Fruit fly (Drosophila melanogaster) whole organism, adult: ENCODE measurements around the gene Ada2b.

Source experiments
- CG11617 ChIP-seq: fragments of 200-800 bp; sonication (Bioruptor generic); optimal IDR thresholded peaks from 2 replicates; lab custom pipeline; 2017; ENCODE audit warnings: mild to moderate bottlenecking, missing biosample characterization, missing genetic modification reagents, missing genetic modification characterization
- CG12768 ChIP-seq: fragments of 200-800 bp; sonication (Bioruptor generic); optimal IDR thresholded peaks from 2 replicates; lab custom pipeline; 2017; ENCODE audit warnings: missing biosample characterization, missing genetic modification characterization, mild to moderate bottlenecking, moderate library complexity, missing genetic modification reagents
- CG14711 ChIP-seq: fragments of 200-800 bp; sonication (Bioruptor generic); optimal IDR thresholded peaks from 2 replicates; lab custom pipeline; 2018; ENCODE audit warnings: missing biosample characterization, mild to moderate bottlenecking, missing genetic modification characterization, moderate library complexity
- CG1620 ChIP-seq: fragments of 200-800 bp; sonication (Bioruptor generic); optimal IDR thresholded peaks from 2 replicates; lab custom pipeline; 2016; ENCODE audit warnings: missing biosample characterization, missing genetic modification characterization
- CG33017 ChIP-seq: fragments of 200-800 bp; sonication (Bioruptor generic); optimal IDR thresholded peaks from 2 replicates; lab custom pipeline; 2018; ENCODE audit warnings: missing biosample characterization, mild to moderate bottlenecking, missing genetic modification characterization, moderate library complexity
- CG5204 ChIP-seq: fragments of 200-800 bp; sonication (Bioruptor generic); optimal IDR thresholded peaks from 2 replicates; lab custom pipeline; 2016; ENCODE audit warnings: missing biosample characterization, missing genetic modification characterization
- CG7045 ChIP-seq: fragments of 200-800 bp; sonication (Bioruptor generic); optimal IDR thresholded peaks from 2 replicates; lab custom pipeline; 2017; ENCODE audit warnings: missing biosample characterization, mild to moderate bottlenecking, missing genetic modification characterization
- CG7101 ChIP-seq: fragments of 200-800 bp; sonication (Bioruptor generic); optimal IDR thresholded peaks from 2 replicates; lab custom pipeline; 2018; ENCODE audit warnings: missing biosample characterization, mild to moderate bottlenecking, missing genetic modification characterization, moderate library complexity
- Clk ChIP-seq: fragments of 200-800 bp; sonication (Bioruptor generic); optimal IDR thresholded peaks from 2 replicates; lab custom pipeline; 2017; ENCODE audit warnings: missing biosample characterization, missing genetic modification characterization
- Crg-1 ChIP-seq: fragments of 200-800 bp; sonication (Bioruptor generic); optimal IDR thresholded peaks from 2 replicates; lab custom pipeline; 2016; ENCODE audit warnings: missing biosample characterization, missing genetic modification characterization
- Hr96 ChIP-seq: fragments of 200-800 bp; sonication (Bioruptor generic); optimal IDR thresholded peaks from 2 replicates; lab custom pipeline; 2016; ENCODE audit warnings: missing biosample characterization, missing genetic modification characterization
- Mnt ChIP-seq: fragments of 200-800 bp; sonication (Bioruptor generic); optimal IDR thresholded peaks from 2 replicates; lab custom pipeline; 2016; ENCODE audit warnings: missing biosample characterization, mild to moderate bottlenecking, missing genetic modification characterization
- bab1 ChIP-seq: fragments of 200-800 bp; sonication (Bioruptor generic); optimal IDR thresholded peaks from 3 replicates; lab custom pipeline; 2019; ENCODE audit warnings: missing biosample characterization, mild to moderate bottlenecking, missing genetic modification characterization, moderate library complexity
- cic ChIP-seq: fragments of 200-800 bp; sonication (Bioruptor generic); optimal IDR thresholded peaks from 2 replicates; lab custom pipeline; 2017; ENCODE audit warnings: missing biosample characterization, mild to moderate bottlenecking, missing genetic modification characterization, moderate library complexity
- cnc ChIP-seq, 2 experiments: fragments of >200 bp; optimal IDR thresholded peaks; 2 replicates each; lab custom pipeline; 2017
- kay ChIP-seq: fragments of 200-800 bp; sonication (Bioruptor generic); peaks from one replicate; lab custom pipeline; 2016; ENCODE audit warnings: missing biosample characterization, missing genetic modification characterization, borderline replicate concordance
- ovo ChIP-seq: fragments of 200-800 bp; sonication (Bioruptor generic); optimal IDR thresholded peaks from 2 replicates; lab custom pipeline; 2016; ENCODE audit warnings: missing biosample characterization, missing genetic modification characterization
- pad ChIP-seq: fragments of 200-800 bp; sonication (Bioruptor generic); optimal IDR thresholded peaks from 3 replicates; lab custom pipeline; 2017; ENCODE audit warnings: missing biosample characterization, missing genetic modification characterization, mild to moderate bottlenecking, moderate library complexity, missing genetic modification reagents
- tj ChIP-seq: fragments of 200-800 bp; sonication (Bioruptor generic); optimal IDR thresholded peaks from 3 replicates; lab custom pipeline; 2017; ENCODE audit warnings: missing biosample characterization, mild to moderate bottlenecking, missing genetic modification characterization, moderate library complexity
- toe ChIP-seq: fragments of 200-800 bp; sonication (Bioruptor generic); optimal IDR thresholded peaks from 2 replicates; lab custom pipeline; 2016; ENCODE audit warnings: missing biosample characterization, missing genetic modification characterization

Gene Ada2b

DNA sequence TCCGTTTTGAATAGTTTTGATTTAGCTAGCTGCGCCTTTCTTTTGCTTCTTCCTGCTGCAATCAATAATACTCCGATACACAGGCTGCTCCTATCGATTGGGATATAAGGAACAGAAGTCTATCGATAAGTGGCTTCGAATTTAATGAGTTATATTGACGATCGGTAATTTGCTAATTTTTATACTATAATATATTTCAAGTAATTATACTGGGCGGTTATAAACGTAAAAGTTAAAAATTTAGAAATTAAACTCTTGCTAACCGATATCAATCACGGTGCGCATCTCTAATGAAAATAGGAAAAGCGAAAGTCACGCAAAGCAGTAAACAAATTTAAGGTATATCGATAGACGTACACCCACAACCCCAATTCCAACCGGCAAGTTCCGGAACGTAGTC lies 3.4 kb upstream of the Ada2b start, which contains the start of the genes CG9636, CG18749 and CG33722:
Gene CG9636 (minus strand): TSS at position 73 of the 400 bp plus-strand sequence.
Gene CG18749 (plus strand): TSS at position 336 of the 400 bp plus-strand sequence.
Gene CG33722 (plus strand): TSS at position 336 of the 400 bp plus-strand sequence.
- TF ChIP-seq Mnt (GFP tag; lab: Kevin White, UChicago): peak; percentile 75
- peak; percentile 62 for TF ChIP-seq CG1620 (GFP tag; lab: Kevin White, UChicago)
- peak; percentile 70 for TF ChIP-seq Hr96 (GFP tag; lab: Kevin White, UChicago)
- TF ChIP-seq tj (GFP tag; lab: Kevin White, UChicago): peak; percentile 53
- peak; percentile 90 to 95 for TF ChIP-seq cnc (optimal IDR thresholded peaks at IDR 0.05; lab: Kevin White, UChicago)
- TF ChIP-seq CG7045: peak; percentile 39
- TF ChIP-seq Crg-1 (GFP tag; lab: Kevin White, UChicago): peak; percentile 53
- TF ChIP-seq CG33017 (tag; lab: Kevin White, UChicago): peak; percentile 57
- peak; percentile 96 for TF ChIP-seq kay (GFP tag; lab: Kevin White, UChicago)
- peak; percentile 83 for TF ChIP-seq toe (GFP tag; lab: Kevin White, UChicago)
- peak; percentile 62 for TF ChIP-seq CG7101 (tag; lab: Kevin White, UChicago)
- TF ChIP-seq CG11617 (GFP tag; lab: Kevin White, UChicago): peak; percentile 75
- peak; percentile 37 for TF ChIP-seq pad (GFP tag; lab: Kevin White, UChicago)
- TF ChIP-seq CG5204: peak; percentile 59
- peak; percentile 38 for TF ChIP-seq Clk (GFP tag; lab: Kevin White, UChicago)
- peak; percentile 21 for TF ChIP-seq CG12768 (GFP tag; lab: Kevin White, UChicago)
- peak; percentile 31 for TF ChIP-seq cic (GFP tag; lab: Kevin White, UChicago)
- peak; percentile 5 for TF ChIP-seq ovo (GFP tag; lab: Kevin White, UChicago)
- peak; percentile 78 for TF ChIP-seq bab1 (GFP tag; lab: Kevin White, UChicago)
- peak; percentile 78 for TF ChIP-seq CG14711

DNA sequence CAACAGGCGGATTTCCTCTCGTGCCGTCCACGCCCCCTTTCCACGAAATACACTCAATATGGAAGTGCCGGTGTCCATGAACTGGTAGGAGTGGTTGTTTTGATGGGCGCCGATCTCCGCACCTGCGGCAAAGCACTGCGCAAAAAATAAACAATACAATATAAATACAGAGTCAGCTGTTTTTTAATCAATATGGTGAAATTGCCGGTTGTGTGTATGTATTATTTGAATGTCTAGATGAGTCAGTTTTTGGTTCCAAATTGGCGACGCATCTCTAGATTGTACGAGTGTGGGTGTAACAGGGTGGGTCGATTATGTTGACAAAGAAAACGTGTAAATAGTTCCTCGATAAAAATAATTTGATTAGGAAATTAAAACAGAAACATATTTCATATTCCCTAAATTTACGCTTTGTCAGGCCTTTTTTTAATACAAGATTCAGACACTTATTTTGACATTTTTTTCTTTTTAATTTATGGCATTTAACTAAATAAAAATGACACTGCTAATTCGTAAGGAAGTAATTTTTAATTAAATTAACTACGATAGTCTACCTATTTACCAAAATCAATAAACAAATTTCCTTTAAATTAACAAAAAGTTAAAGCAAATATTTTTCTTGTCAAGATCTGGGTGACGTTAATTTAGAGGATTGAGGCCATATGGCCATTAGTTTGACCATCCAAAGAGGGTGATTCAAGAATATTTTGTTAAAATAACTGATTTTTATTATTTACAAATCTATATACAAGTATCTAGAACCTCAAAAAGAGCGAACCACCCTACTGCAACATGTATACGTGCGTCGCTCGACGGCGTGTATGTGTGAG lies 628 bp downstream of the Ada2b start:
- TF ChIP-seq CG14711: peak; percentile 73
- peak; percentile 53 for TF ChIP-seq Mnt (GFP tag; lab: Kevin White, UChicago)
- peak; percentile 94 for TF ChIP-seq CG12768 (GFP tag; lab: Kevin White, UChicago)
- peak; percentile 93 for TF ChIP-seq CG5204
- peak; percentile 67 for TF ChIP-seq CG1620 (GFP tag; lab: Kevin White, UChicago)
- TF ChIP-seq Hr96 (GFP tag; lab: Kevin White, UChicago): peak; percentile 89
- TF ChIP-seq kay (GFP tag; lab: Kevin White, UChicago): peak; percentile 99
- TF ChIP-seq CG33017 (tag; lab: Kevin White, UChicago): peak; percentile 85
- no peak for TF ChIP-seq cnc (optimal IDR thresholded peaks at IDR 0.05; lab: Kevin White, UChicago)
- TF ChIP-seq bab1 (GFP tag; lab: Kevin White, UChicago): peak; percentile 86
- peak; percentile 36 for TF ChIP-seq cic (GFP tag; lab: Kevin White, UChicago)
- peak; percentile 87 for TF ChIP-seq CG7101 (tag; lab: Kevin White, UChicago)
- TF ChIP-seq CG7045: peak; percentile 92
- TF ChIP-seq CG11617 (GFP tag; lab: Kevin White, UChicago): peak; percentile 97
- peak; percentile 80 for TF ChIP-seq Crg-1 (GFP tag; lab: Kevin White, UChicago)
- peak; percentile 80 for TF ChIP-seq Clk (GFP tag; lab: Kevin White, UChicago)
- TF ChIP-seq pad (GFP tag; lab: Kevin White, UChicago): peak; percentile 75
- TF ChIP-seq toe (GFP tag; lab: Kevin White, UChicago): peak; percentile 90
- peak; percentile 80 for TF ChIP-seq tj (GFP tag; lab: Kevin White, UChicago)
- TF ChIP-seq ovo (GFP tag; lab: Kevin White, UChicago): peak; percentile 60

DNA sequence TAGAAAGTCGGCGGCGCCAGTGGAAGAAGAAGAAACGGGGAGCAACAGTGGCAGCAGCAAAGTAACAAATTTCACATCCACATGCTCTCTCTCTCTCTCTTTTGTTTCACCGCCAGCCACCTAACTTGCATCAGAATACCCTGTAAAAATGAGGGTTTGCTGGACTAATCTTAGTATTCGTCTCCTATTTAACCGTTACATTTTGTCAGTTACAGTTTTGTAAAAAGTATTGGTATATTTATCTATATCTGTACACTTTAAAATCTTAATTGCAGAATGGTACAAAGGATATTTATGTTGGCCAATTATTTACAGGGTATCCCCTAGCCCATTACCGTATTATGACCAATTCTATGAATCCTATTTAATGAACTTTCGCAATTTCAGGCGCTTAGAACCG lies 6.5 kb downstream of the Ada2b start:
- TF ChIP-seq CG14711: no peak
- TF ChIP-seq Mnt (GFP tag; lab: Kevin White, UChicago): no peak
- no peak for TF ChIP-seq CG11617 (GFP tag; lab: Kevin White, UChicago)
- no peak for TF ChIP-seq tj (GFP tag; lab: Kevin White, UChicago)
- TF ChIP-seq bab1 (GFP tag; lab: Kevin White, UChicago): no peak
- TF ChIP-seq CG7045: no peak
- no peak for TF ChIP-seq ovo (GFP tag; lab: Kevin White, UChicago)
- TF ChIP-seq CG33017 (tag; lab: Kevin White, UChicago): no peak

DNA sequence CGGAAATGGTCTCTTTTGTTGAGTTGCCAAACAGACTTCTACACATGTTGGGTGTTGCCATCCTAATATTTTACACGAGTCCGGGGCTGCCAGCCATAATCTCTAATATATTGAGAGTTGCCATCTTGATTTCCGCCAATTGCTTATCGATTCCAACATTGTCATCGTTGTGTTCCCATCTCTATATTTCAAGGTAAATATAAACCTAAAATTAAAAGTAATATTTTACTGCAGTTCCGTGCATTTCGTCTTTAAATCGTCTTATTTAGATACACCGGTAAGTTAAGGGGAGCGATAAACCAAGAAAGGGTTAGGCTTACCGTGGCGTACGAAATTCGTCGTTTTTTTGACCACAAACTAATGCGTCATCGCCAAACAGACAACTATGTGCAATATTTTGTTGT lies 6.9 kb downstream of the Ada2b start, which contains the start of gene PolI:
Gene PolI (plus strand): TSS at position 138 of the 404 bp plus-strand sequence.
- peak; percentile 33 for TF ChIP-seq bab1 (GFP tag; lab: Kevin White, UChicago)
- TF ChIP-seq CG12768 (GFP tag; lab: Kevin White, UChicago): no peak
- TF ChIP-seq Hr96 (GFP tag; lab: Kevin White, UChicago): peak; percentile 9
- peak; percentile 20 for TF ChIP-seq pad (GFP tag; lab: Kevin White, UChicago)
- TF ChIP-seq CG1620 (GFP tag; lab: Kevin White, UChicago): peak; percentile 48
- peak; percentile 48 for TF ChIP-seq Mnt (GFP tag; lab: Kevin White, UChicago)
- TF ChIP-seq Clk (GFP tag; lab: Kevin White, UChicago): no peak
- peak; percentile 56 for TF ChIP-seq toe (GFP tag; lab: Kevin White, UChicago)
- TF ChIP-seq CG7101 (tag; lab: Kevin White, UChicago): peak; percentile 9
- TF ChIP-seq CG7045: peak; percentile 8
- no peak for TF ChIP-seq tj (GFP tag; lab: Kevin White, UChicago)
- no peak for TF ChIP-seq CG11617 (GFP tag; lab: Kevin White, UChicago)
- no peak for TF ChIP-seq CG14711
- peak; percentile 94 for TF ChIP-seq kay (GFP tag; lab: Kevin White, UChicago)
- TF ChIP-seq Crg-1 (GFP tag; lab: Kevin White, UChicago): no peak
- TF ChIP-seq CG33017 (tag; lab: Kevin White, UChicago): no peak
- no peak for TF ChIP-seq cic (GFP tag; lab: Kevin White, UChicago)
- peak; percentile 12 for TF ChIP-seq CG5204
- TF ChIP-seq cnc (optimal IDR thresholded peaks at IDR 0.05; lab: Kevin White, UChicago): no peak
- TF ChIP-seq ovo (GFP tag; lab: Kevin White, UChicago): peak; percentile 16
